Worm (Caenorhabditis elegans): ENCODE data around the gene srd-66.

srd-66 gene

ce11 chrIII:1984860-1985259, 2.4 kb upstream of the srd-66 start, which contains the start of gene Y39A3B.7:
Y39A3B.7 (minus strand) TSS chrIII:1984960.
- no peak for TF ChIP-seq unc-62 (GFP tag; optimal IDR thresholded peaks at IDR 0.05)

DNA sequence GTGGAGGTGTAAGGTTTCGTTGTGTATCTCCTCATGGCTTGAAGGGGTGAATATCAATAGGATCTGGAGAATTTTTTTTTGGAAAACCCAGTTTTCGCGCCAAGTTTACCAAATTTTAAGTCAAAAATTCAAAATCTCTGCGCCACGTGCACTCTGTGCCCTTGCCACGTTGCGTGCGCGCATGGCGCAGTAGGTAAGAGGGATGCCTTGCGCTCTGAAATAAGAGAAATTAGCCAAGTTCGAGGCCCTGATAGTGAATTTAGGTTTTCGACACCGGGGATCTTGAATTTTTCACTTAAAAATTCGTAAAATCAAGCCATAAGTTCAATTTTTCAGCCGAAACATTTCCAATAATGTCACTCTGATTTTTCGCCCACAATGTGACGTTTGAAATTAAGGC, 980 bp downstream of the srd-66 start:
- no peak for TF ChIP-seq unc-62 (GFP tag; optimal IDR thresholded peaks at IDR 0.05)

DNA sequence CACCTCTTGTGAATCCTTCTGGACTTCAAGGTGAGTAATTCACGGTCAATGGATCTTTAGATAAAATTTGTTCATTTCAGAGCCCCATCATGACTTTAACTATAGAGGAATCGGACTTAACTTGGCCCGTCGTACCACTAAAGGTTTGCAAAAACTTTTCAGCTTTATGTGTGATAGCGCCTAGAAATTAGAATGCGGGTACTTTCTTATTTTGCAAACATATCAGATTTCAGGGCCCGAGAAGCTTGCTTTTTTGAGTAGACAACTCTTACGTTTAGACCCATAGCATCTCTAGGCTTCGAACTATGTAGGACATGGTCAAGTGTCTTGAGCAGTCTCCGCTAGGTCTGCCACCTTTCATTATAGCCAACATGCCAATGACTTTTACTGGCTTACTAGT, 5.0 kb downstream of the srd-66 start:
- TF ChIP-seq unc-62 (GFP tag; optimal IDR thresholded peaks at IDR 0.05): no peak

DNA sequence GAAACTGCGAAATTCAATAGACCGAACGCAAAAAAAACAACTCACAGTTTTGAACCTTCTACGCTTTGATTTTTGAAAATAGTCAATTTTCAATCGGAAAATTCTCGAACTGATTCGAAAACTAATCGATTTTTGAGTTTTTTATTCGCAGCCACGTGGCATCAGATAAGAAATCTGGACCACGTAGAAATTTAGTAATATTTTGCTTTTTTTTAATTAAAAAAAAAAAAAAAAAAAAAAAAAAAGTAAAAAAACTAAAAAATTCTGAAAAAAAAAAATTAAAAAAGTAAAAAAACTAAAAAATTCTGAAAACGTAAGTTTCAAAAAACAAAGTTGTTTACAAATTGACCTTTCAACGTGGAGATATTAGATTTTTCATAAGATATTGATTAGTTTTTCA, 5.8 kb downstream of the srd-66 start, which contains the start of gene R155.3:
R155.3 (minus strand) TSS at position 101 of the 400 bp plus-strand sequence.
- TF ChIP-seq unc-62 (GFP tag; optimal IDR thresholded peaks at IDR 0.05): no peak

- TF ChIP-seq unc-62 (GFP tag; optimal IDR thresholded peaks at IDR 0.05): no peak
Observed at ce11 chrIII:1975992-1976391, 6.5 kb downstream of the srd-66 start.

DNA sequence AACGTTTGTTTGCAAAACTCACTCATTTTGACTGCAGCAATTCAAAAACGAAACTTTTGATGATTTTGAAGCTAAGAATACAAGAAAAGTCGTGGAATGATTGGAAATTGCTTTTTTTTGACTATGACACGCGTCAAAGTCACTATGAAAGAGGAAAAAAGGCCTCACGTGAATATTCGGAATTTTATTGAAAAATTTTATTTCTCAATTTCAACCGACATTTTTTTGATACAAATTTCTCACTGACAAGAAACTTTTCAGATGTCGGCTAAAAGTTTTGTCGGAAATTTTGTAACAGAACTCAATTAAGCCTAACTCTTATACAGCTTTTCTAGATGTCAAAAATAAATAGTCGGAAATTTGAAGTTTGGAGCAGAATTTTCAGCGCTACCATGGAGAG, 12.0 kb downstream of the srd-66 start, which contains the start of gene R155.5:
R155.5 (minus strand) TSS at position 101 of the 400 bp plus-strand sequence.
- TF ChIP-seq unc-62 (GFP tag; optimal IDR thresholded peaks at IDR 0.05): no peak

ce11 chrIII:1969802-1970201, 12.6 kb downstream of the srd-66 start, which contains the start of gene moa-1:
moa-1 (minus strand) TSS chrIII:1969902.
- no peak for TF ChIP-seq unc-62 (GFP tag; optimal IDR thresholded peaks at IDR 0.05)

ce11 chrIII:1963128-1963527, 19.3 kb downstream of the srd-66 start:
- no peak for TF ChIP-seq unc-62 (GFP tag; optimal IDR thresholded peaks at IDR 0.05)

DNA sequence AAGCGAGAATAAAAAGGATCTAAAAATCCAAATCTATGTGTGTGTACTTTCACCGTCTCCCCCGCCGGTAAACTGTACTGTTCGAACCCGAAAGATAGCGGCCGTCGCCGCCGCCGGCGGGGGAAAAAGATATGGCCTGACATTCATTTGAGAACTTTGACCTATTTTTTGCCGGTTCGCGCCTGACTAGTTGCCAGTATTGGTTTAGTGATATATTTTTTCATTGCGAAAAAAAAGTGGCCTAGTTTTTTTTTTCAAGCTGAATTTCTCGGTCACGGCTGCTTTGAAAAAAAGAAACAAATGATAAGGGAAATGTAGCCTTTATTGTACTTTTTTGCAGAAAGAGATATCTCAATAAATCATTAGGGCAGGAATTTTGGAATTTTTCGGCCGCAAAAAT, 19.9 kb downstream of the srd-66 start:
- TF ChIP-seq unc-62 (GFP tag; optimal IDR thresholded peaks at IDR 0.05): no peak

ce11 chrIII:1961895-1962506, 20.4 kb downstream of the srd-66 start, which contains the start of gene mboa-6:
mboa-6 (minus strand) TSS chrIII:1961945.
- no peak for TF ChIP-seq unc-62 (GFP tag; optimal IDR thresholded peaks at IDR 0.05)

- TF ChIP-seq unc-62 (GFP tag; optimal IDR thresholded peaks at IDR 0.05): no peak
Observed at ce11 chrIII:1955520-1956095, 26.8 kb downstream of the srd-66 start.

- no peak for TF ChIP-seq unc-62 (GFP tag; optimal IDR thresholded peaks at IDR 0.05)
Observed at ce11 chrIII:1951388-1951787, 31.1 kb downstream of the srd-66 start, which contains the start of gene F53A3.7. F53A3.7 (plus strand) TSS chrIII:1951526.

- TF ChIP-seq unc-62 (GFP tag; optimal IDR thresholded peaks at IDR 0.05): no peak
Observed at ce11 chrIII:1950236-1950635, 32.2 kb downstream of the srd-66 start, which contains the start of the genes polh-1 and rps-22. polh-1 (minus strand) TSS chrIII:1950269. rps-22 (plus strand) TSS chrIII:1950535.

ce11 chrIII:1949362-1949761, 33.1 kb downstream of the srd-66 start:
- no peak for TF ChIP-seq unc-62 (GFP tag; optimal IDR thresholded peaks at IDR 0.05)

ce11 chrIII:1947851-1948250, 34.6 kb downstream of the srd-66 start:
- TF ChIP-seq unc-62 (GFP tag; optimal IDR thresholded peaks at IDR 0.05): no peak

ce11 chrIII:1943488-1943887, 39.0 kb downstream of the srd-66 start, which contains the start of gene F53A3.1:
F53A3.1 (minus strand) TSS chrIII:1943637.
- no peak for TF ChIP-seq unc-62 (GFP tag; optimal IDR thresholded peaks at IDR 0.05)

ce11 chrIII:1939625-1939988, 42.8 kb downstream of the srd-66 start:
- no peak for TF ChIP-seq unc-62 (GFP tag; optimal IDR thresholded peaks at IDR 0.05)
